Fruit fly (Drosophila melanogaster): ENCODE results near the gene HDAC1.

- no peak for TF ChIP-seq usp (GFP tag; optimal IDR thresholded peaks at IDR 0.05)
- TF ChIP-seq psq (GFP tag; optimal IDR thresholded peaks at IDR 0.05): no peak
- no peak for TF ChIP-seq Mio (GFP tag; optimal IDR thresholded peaks at IDR 0.05)
- no peak for TF ChIP-seq br (GFP tag; optimal IDR thresholded peaks at IDR 0.05)
- no peak for TF ChIP-seq Dif (GFP tag; optimal IDR thresholded peaks at IDR 0.05; ENCODE audit: partially characterized antibody)
- TF ChIP-seq Jra (GFP tag; optimal IDR thresholded peaks at IDR 0.05): no peak
- no peak for TF ChIP-seq brk (GFP tag; optimal IDR thresholded peaks at IDR 0.05)
- TF ChIP-seq Hr78 (GFP tag; optimal IDR thresholded peaks at IDR 0.05): no peak
- TF ChIP-seq foxo (GFP tag; optimal IDR thresholded peaks at IDR 0.05): no peak
Measured at dm6 chr3L:4647976-4648375, 21.4 kb downstream of the HDAC1 start, which contains the start of gene TTLL1B.

Measured in whole organism, wandering third instar larva.